Worm (Caenorhabditis elegans) whole organism, L3 larva: ENCODE results near the gene C08A9.3.
A peak's percentile ranks its signal among the peaks of the same experiment; 100 is the strongest.

ENCODE experiments used
- aly-2 ChIP-seq: fragments of 150-350 bp; optimal IDR thresholded peaks from 2 replicates; lab custom pipeline; 2014; ENCODE audit warnings: missing biosample characterization, missing genetic modification characterization
- ama-1 ChIP-seq: fragments of 150-350 bp; optimal IDR thresholded peaks from 2 replicates; lab custom pipeline; 2018
- ceh-82 ChIP-seq: fragments of 150-350 bp; optimal IDR thresholded peaks from 2 replicates; lab custom pipeline; 2014; ENCODE audit warnings: missing biosample characterization, missing genetic modification characterization
- ceh-9 ChIP-seq: sonication (generic microtip); optimal IDR thresholded peaks from 2 replicates; lab custom pipeline; 2018; ENCODE audit warnings: missing biosample characterization, missing genetic modification characterization
- daf-12 ChIP-seq: fragments of 150-350 bp; optimal IDR thresholded peaks from 2 replicates; lab custom pipeline; 2014; ENCODE audit warnings: missing biosample characterization, missing genetic modification reagents, missing genetic modification characterization
- egl-27 ChIP-seq: sonication (generic microtip); optimal IDR thresholded peaks from 4 replicates; lab custom pipeline; 2017; ENCODE audit warnings: missing biosample characterization, missing genetic modification reagents, missing genetic modification characterization
- egl-5 ChIP-seq: fragments of 150-350 bp; optimal IDR thresholded peaks from 2 replicates; lab custom pipeline; 2017; ENCODE audit warnings: missing biosample characterization, missing genetic modification reagents, missing genetic modification characterization, inconsistent platforms
- elt-1 ChIP-seq: fragments of 150-350 bp; optimal IDR thresholded peaks from 2 replicates; lab custom pipeline; 2014; ENCODE audit warnings: missing biosample characterization, missing genetic modification characterization
- elt-2 ChIP-seq: sonication (generic microtip); optimal IDR thresholded peaks from 2 replicates; lab custom pipeline; 2016; ENCODE audit warnings: missing genetic modification reagents, mild to moderate bottlenecking, missing genetic modification characterization, missing compliant biosample characterization
- elt-3 ChIP-seq, 3 experiments: fragments of 150-350 bp in 1 of 3; sonication (generic microtip) in 2 of 3; optimal IDR thresholded peaks; 2 replicates in 2 of 3; 4 replicates in 1 of 3; lab custom pipeline; 2014 to 2017; ENCODE audit warnings: missing biosample characterization in 3 of 3, missing genetic modification characterization in 3 of 3
- fos-1 ChIP-seq: fragments of 150-350 bp; optimal IDR thresholded peaks from 2 replicates; lab custom pipeline; 2014; ENCODE audit warnings: missing biosample characterization, missing genetic modification characterization
- jun-1 ChIP-seq: fragments of 150-350 bp; optimal IDR thresholded peaks from 2 replicates; lab custom pipeline; 2014; ENCODE audit warnings: missing biosample characterization, missing genetic modification reagents, missing genetic modification characterization
- lin-15B ChIP-seq: fragments of 150-350 bp; optimal IDR thresholded peaks from 2 replicates; lab custom pipeline; 2014; ENCODE audit warnings: missing biosample characterization, missing genetic modification characterization
- lin-39 ChIP-seq: fragments of 150-350 bp; optimal IDR thresholded peaks from 2 replicates; lab custom pipeline; 2018; ENCODE audit warnings: missing biosample characterization, missing genetic modification reagents, missing genetic modification characterization
- mml-1 ChIP-seq: fragments of 150-350 bp; sonication (generic microtip); optimal IDR thresholded peaks from 3 replicates; lab custom pipeline; 2014; ENCODE audit warnings: missing biosample characterization, missing genetic modification characterization
- nfya-1 ChIP-seq: sonication (generic microtip); optimal IDR thresholded peaks from 2 replicates; lab custom pipeline; 2017; ENCODE audit warnings: missing genetic modification characterization, mild to moderate bottlenecking, missing compliant biosample characterization, antibody characterized with exemption, moderate library complexity; ENCODE audit not compliant: insufficient read depth
- nhr-11 ChIP-seq: fragments of 150-350 bp; optimal IDR thresholded peaks from 2 replicates; lab custom pipeline; 2014; ENCODE audit warnings: missing biosample characterization, missing genetic modification characterization
- nhr-12 ChIP-seq: fragments of 150-350 bp; optimal IDR thresholded peaks from 2 replicates; lab custom pipeline; 2014; ENCODE audit warnings: missing biosample characterization, missing genetic modification characterization
- nhr-23 ChIP-seq: fragments of 150-350 bp; optimal IDR thresholded peaks from 2 replicates; lab custom pipeline; 2014; ENCODE audit warnings: missing biosample characterization, missing genetic modification reagents, missing genetic modification characterization
- nhr-237 ChIP-seq: fragments of 150-350 bp; optimal IDR thresholded peaks from 2 replicates; lab custom pipeline; 2014; ENCODE audit warnings: missing biosample characterization, missing genetic modification characterization
- nhr-25 ChIP-seq: sonication (generic microtip); optimal IDR thresholded peaks from 2 replicates; lab custom pipeline; 2017; ENCODE audit warnings: missing biosample characterization, missing genetic modification characterization
- nhr-28 ChIP-seq: fragments of 150-350 bp; optimal IDR thresholded peaks from 2 replicates; lab custom pipeline; 2014; ENCODE audit warnings: missing biosample characterization, missing genetic modification characterization
- nhr-43 ChIP-seq: sonication (generic microtip); optimal IDR thresholded peaks from 2 replicates; lab custom pipeline; 2016; ENCODE audit warnings: mild to moderate bottlenecking, missing genetic modification characterization, missing compliant biosample characterization; ENCODE audit not compliant: poor library complexity, severe bottlenecking
- nhr-67 ChIP-seq: fragments of 150-350 bp; optimal IDR thresholded peaks from 2 replicates; lab custom pipeline; 2014; ENCODE audit warnings: missing biosample characterization, missing genetic modification characterization
- nhr-76 ChIP-seq: fragments of 150-350 bp; sonication (generic microtip); optimal IDR thresholded peaks from 5 replicates; lab custom pipeline; 2014; ENCODE audit warnings: missing biosample characterization, missing genetic modification characterization
- nhr-77 ChIP-seq: fragments of 150-350 bp; optimal IDR thresholded peaks from 2 replicates; lab custom pipeline; 2014; ENCODE audit warnings: missing biosample characterization, missing genetic modification characterization
- pha-4 ChIP-seq: fragments of 150-350 bp; optimal IDR thresholded peaks from 2 replicates; lab custom pipeline; 2014; ENCODE audit warnings: missing biosample characterization, missing genetic modification reagents, missing genetic modification characterization
- pqm-1 ChIP-seq: fragments of 150-350 bp; optimal IDR thresholded peaks from 2 replicates; lab custom pipeline; 2017; ENCODE audit warnings: missing biosample characterization, missing genetic modification characterization, inconsistent platforms
- skn-1 ChIP-seq: fragments of 150-350 bp; optimal IDR thresholded peaks from 2 replicates; lab custom pipeline; 2014; ENCODE audit warnings: missing biosample characterization, missing genetic modification characterization
- snpc-4 ChIP-seq: fragments of 150-350 bp; optimal IDR thresholded peaks from 2 replicates; lab custom pipeline; 2014; ENCODE audit warnings: missing biosample characterization, missing genetic modification characterization
- tbx-2 ChIP-seq: sonication (generic microtip); optimal IDR thresholded peaks from 2 replicates; lab custom pipeline; 2016; ENCODE audit warnings: mild to moderate bottlenecking, missing genetic modification characterization, missing compliant biosample characterization
- unc-39 ChIP-seq: sonication (generic microtip); optimal IDR thresholded peaks from 4 replicates; lab custom pipeline; 2017; ENCODE audit warnings: missing biosample characterization, missing genetic modification characterization
- unc-62 ChIP-seq: fragments of 150-350 bp; sonication (generic microtip); optimal IDR thresholded peaks from 4 replicates; lab custom pipeline; 2014; ENCODE audit warnings: missing biosample characterization, missing genetic modification reagents, missing genetic modification characterization
- zag-1 ChIP-seq: fragments of 150-350 bp; optimal IDR thresholded peaks from 2 replicates; lab custom pipeline; 2014; ENCODE audit warnings: missing biosample characterization, missing genetic modification characterization
- ztf-11 ChIP-seq: fragments of 150-350 bp; optimal IDR thresholded peaks from 2 replicates; lab custom pipeline; 2014; ENCODE audit warnings: missing biosample characterization, missing genetic modification characterization
- ztf-4 ChIP-seq: fragments of 150-350 bp; optimal IDR thresholded peaks from 2 replicates; lab custom pipeline; 2014; ENCODE audit warnings: missing biosample characterization, missing genetic modification characterization

C08A9.3 gene

DNA sequence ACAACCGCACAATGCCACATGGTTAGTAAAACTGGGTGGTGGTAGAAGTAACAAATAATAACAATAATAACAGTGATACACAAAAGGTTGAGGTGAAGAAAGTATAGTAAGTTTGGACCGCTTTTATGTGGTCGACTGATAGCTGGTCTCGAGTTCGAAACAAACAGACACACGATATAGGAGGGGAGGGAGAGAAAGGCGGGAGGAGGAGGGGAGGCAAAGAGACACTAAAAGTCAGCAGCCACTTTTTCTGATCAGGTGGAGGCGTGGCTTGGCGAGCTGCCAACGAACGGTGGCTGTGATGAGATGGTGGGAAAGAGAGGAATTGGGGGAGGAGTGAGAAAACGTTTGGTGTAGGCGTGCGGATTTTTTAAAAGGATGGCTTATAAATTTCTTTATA, 34.8 kb downstream of the C08A9.3 start:
- no peak for TF ChIP-seq nhr-237
- TF ChIP-seq elt-3 (tag; optimal IDR thresholded peaks at IDR 0.05; lab: Kevin White, UChicago) = no peak
- no peak for TF ChIP-seq fos-1 (tag; lab: Kevin White, UChicago)
- TF ChIP-seq egl-27 (tag; lab: Kevin White, UChicago) = no peak
- TF ChIP-seq pha-4 = peak; percentile 39
- no peak for TF ChIP-seq zag-1
- TF ChIP-seq elt-2 = peak; percentile 11
- no peak for TF ChIP-seq nhr-43 (tag; lab: Kevin White, UChicago)
- TF ChIP-seq skn-1 (tag; lab: Kevin White, UChicago) = no peak
- TF ChIP-seq nhr-28 = no peak
- no peak for TF ChIP-seq egl-5 (tag; lab: Kevin White, UChicago)

DNA sequence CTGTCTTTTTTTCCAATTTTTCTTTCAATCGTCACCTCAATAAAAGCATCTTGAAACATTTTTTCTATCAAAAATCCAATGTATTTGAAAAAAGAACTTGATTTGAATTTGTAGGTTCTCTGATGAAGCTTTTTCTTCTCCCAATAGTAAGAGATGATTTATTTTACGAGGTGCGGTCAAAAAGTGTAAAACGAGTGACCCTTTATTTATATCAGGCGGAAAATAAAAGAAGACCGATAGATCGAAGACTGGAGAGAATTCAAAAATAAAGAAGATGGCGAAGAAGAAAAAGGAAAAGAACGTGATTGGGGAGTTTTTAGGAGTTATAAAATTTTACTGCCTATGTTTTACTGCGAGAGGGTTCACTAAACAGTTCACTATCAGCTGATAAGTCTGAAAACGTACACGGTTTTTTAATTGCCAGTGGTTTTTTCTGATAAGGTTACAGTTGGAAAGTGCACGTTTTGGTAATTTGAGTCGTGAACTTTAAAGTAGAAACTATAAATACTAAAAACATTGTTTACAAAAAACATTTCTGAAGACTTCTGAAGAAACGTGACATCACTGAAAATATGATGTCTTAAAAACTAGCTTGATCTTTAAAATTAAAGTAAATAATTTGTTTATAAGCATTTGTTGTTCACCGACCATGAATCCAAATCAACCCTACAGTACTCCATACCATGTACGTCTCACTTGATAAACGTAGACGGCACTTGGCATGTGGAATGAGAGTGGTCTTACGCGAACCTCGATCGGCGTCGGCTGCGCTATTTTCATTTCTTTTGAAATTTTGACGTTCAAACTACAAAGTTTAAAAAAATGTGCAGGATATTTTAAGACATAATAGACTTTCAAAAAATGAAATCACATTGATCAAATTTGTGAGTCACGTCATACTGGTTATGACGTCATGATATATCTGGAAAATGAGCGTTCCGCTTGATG, 37.0 kb downstream of the C08A9.3 start:
- peak; percentile 54 for TF ChIP-seq ztf-4 (tag; lab: Kevin White, UChicago)
- no peak for TF ChIP-seq elt-3 (tag; optimal IDR thresholded peaks at IDR 0.05; lab: Kevin White, UChicago)
- TF ChIP-seq nhr-25 (tag; lab: Kevin White, UChicago) = no peak
- no peak for TF ChIP-seq nhr-23 (tag; lab: Kevin White, UChicago)
- TF ChIP-seq ztf-11 (tag; lab: Kevin White, UChicago) = no peak
- TF ChIP-seq unc-39 (tag; lab: Kevin White, UChicago) = no peak
- no peak for TF ChIP-seq egl-5 (tag; lab: Kevin White, UChicago)
- peak; percentile 69 for TF ChIP-seq pqm-1 (tag; lab: Kevin White, UChicago)
- no peak for TF ChIP-seq aly-2 (tag; lab: Kevin White, UChicago)
- TF ChIP-seq ceh-82 (tag; lab: Kevin White, UChicago) = no peak
- no peak for TF ChIP-seq tbx-2 (tag; lab: Kevin White, UChicago)
- no peak for TF ChIP-seq daf-12 (tag; lab: Kevin White, UChicago)
- no peak for TF ChIP-seq ceh-9
- TF ChIP-seq elt-2 = peak; percentile 78
- no peak for TF ChIP-seq lin-15B (tag; lab: Kevin White, UChicago)
- TF ChIP-seq unc-62 (GFP tag; lab: Kevin White, UChicago) = no peak
- no peak for TF ChIP-seq nhr-11
- TF ChIP-seq nhr-12 (tag; lab: Kevin White, UChicago) = no peak
- no peak for TF ChIP-seq lin-39 (tag; lab: Kevin White, UChicago)
- peak; percentile 37 for TF ChIP-seq snpc-4 (tag; lab: Kevin White, UChicago)
- peak; percentile 39 for TF ChIP-seq ama-1 (lab: Kevin White, UChicago)

DNA sequence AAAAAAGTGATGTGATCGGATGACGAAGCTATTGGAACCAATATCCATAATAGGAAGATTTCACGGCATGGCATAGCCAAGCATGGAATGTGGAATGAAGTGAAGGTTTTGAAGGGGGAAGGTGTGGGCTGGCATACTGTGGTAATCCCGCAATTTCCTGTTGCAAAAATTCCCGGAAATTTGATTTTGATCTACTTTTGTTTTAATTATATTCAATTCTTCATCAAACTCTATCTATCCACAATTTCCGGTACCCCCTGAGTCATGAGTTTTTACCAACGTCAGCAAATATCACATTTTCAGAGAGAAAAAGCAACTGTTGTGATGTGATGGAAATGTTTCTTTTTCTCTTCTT, 37.6 kb downstream of the C08A9.3 start, which contains the start of gene gcy-11:
Gene gcy-11 (minus strand): TSS at position 101 of the 355 bp plus-strand sequence.
- no peak for TF ChIP-seq elt-2
- TF ChIP-seq nhr-11 = no peak
- TF ChIP-seq unc-62 (GFP tag; lab: Kevin White, UChicago) = no peak
- no peak for TF ChIP-seq ztf-4 (tag; lab: Kevin White, UChicago)
- no peak for TF ChIP-seq aly-2 (tag; lab: Kevin White, UChicago)
- no peak for TF ChIP-seq lin-15B (tag; lab: Kevin White, UChicago)
- no peak for TF ChIP-seq egl-27 (tag; lab: Kevin White, UChicago)
- no peak for TF ChIP-seq mml-1 (tag; lab: Kevin White, UChicago)
- TF ChIP-seq nhr-67 (tag; lab: Kevin White, UChicago) = no peak
- no peak for TF ChIP-seq snpc-4 (tag; lab: Kevin White, UChicago)
- no peak for TF ChIP-seq nhr-23 (tag; lab: Kevin White, UChicago)

DNA sequence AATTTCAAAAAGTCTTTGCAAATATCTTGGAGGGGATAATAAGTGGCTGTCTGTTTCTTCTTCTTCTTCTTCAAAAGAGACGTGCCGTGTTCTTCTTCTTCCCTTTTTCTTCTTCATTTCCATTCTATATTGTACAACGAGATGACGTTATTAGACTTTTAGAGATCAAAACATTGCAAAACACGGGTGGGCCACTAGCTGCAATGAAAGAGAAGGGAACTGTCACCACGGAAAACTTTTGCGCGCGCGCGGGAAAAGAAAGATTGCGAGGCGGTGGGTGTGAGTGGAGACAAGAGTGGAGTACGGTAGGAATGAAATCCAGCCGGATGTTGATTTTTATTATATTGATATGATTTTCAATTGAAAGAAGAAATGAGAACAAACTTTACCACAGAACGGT, 39.0 kb downstream of the C08A9.3 start:
- TF ChIP-seq lin-15B (tag; lab: Kevin White, UChicago) (peak; percentile 29), nhr-12 (tag; lab: Kevin White, UChicago) (no peak), nhr-23 (tag; lab: Kevin White, UChicago) (peak; percentile 4)

DNA sequence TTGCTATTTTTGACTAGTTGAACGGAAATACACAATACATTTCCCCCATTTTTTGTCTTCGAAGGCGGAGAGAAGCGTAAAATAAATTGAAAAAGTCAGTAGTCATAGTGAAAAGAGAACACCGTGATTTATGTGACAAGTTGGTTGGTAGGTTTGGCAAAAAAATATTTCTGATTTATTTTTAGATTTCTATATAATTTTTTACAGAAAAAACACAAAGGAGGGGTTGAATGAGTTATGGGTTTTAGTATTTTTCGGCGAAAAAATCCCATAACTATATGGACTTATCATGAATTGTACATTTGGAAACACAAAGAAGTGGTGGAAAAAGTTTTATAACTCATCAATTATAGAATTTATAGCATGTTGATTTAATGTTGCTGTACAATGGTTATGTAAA, 47.6 kb downstream of the C08A9.3 start, which contains the start of gene C30G4.2:
Gene C30G4.2 (minus strand): TSS at position 101 of the 400 bp plus-strand sequence.
- TF ChIP-seq ztf-4 (tag; lab: Kevin White, UChicago) (no peak), egl-5 (tag; lab: Kevin White, UChicago) (no peak), unc-62 (GFP tag; lab: Kevin White, UChicago) (no peak), nhr-25 (tag; lab: Kevin White, UChicago) (no peak), aly-2 (tag; lab: Kevin White, UChicago) (no peak), nhr-237 (no peak), fos-1 (tag; lab: Kevin White, UChicago) (no peak), egl-27 (tag; lab: Kevin White, UChicago) (no peak), nhr-67 (tag; lab: Kevin White, UChicago) (no peak), elt-1 (tag; lab: Kevin White, UChicago) (no peak), skn-1 (tag; lab: Kevin White, UChicago) (no peak), nhr-43 (tag; lab: Kevin White, UChicago) (no peak), nhr-28 (no peak), nhr-76 (no peak), nhr-77 (tag; lab: Kevin White, UChicago) (no peak), nfya-1 (tag; lab: Kevin White, UChicago) (no peak), nhr-11 (no peak), jun-1 (tag; lab: Kevin White, UChicago) (no peak), lin-39 (tag; lab: Kevin White, UChicago) (no peak)
